Worm (Caenorhabditis elegans): ENCODE results near the gene rps-21.

Gene rps-21

ce11 chrIII:7170090-7170489 lies 19.3 kb downstream of the rps-21 start:
- TF ChIP-seq aly-2 (tag; optimal IDR thresholded peaks at IDR 0.05) (no peak), nhr-28 (tag; optimal IDR thresholded peaks at IDR 0.05) (no peak), unc-30 (tag; optimal IDR thresholded peaks at IDR 0.05) (no peak), unc-86 (tag; optimal IDR thresholded peaks at IDR 0.05) (no peak), fkh-10 (GFP tag; optimal IDR thresholded peaks at IDR 0.05) (no peak), ztf-11 (tag; optimal IDR thresholded peaks at IDR 0.05) (no peak), isw-1 (GFP tag; IDR thresholded peaks at IDR 0.05) (no peak), ets-5 (GFP tag; IDR thresholded peaks at IDR 0.05) (no peak), nhr-71 (tag; optimal IDR thresholded peaks at IDR 0.05) (no peak), ces-1 (GFP tag; optimal IDR thresholded peaks at IDR 0.05) (no peak), lin-35 (GFP tag; optimal IDR thresholded peaks at IDR 0.05) (no peak), ceh-88 (GFP tag; IDR thresholded peaks at IDR 0.05) (no peak), egl-13 (tag; optimal IDR thresholded peaks at IDR 0.05) (no peak), fkh-4 (tag; optimal IDR thresholded peaks at IDR 0.05; ENCODE audit: borderline replicate concordance) (no peak), zag-1 (tag; optimal IDR thresholded peaks at IDR 0.05) (no peak), hlh-17 (GFP tag; optimal IDR thresholded peaks at IDR 0.05; ENCODE audit: borderline replicate concordance) (no peak), elt-3 (tag; optimal IDR thresholded peaks at IDR 0.05) (no peak), fos-1 (tag; optimal IDR thresholded peaks at IDR 0.05) (no peak), sox-4 (tag; optimal IDR thresholded peaks at IDR 0.05) (no peak)

ce11 chrIII:7167568-7167937 lies 21.9 kb downstream of the rps-21 start, which contains the start of gene acs-4:
Gene acs-4 (plus strand): TSS chrIII:7167838.
- TF ChIP-seq pag-3 (tag; optimal IDR thresholded peaks at IDR 0.05; ENCODE audit: borderline replicate concordance, insufficient read depth) (no peak), jun-1 (tag; optimal IDR thresholded peaks at IDR 0.05) (no peak), xbp-1 (tag; optimal IDR thresholded peaks at IDR 0.05) (no peak), ceh-82 (tag; optimal IDR thresholded peaks at IDR 0.05) (no peak), pqm-1 (tag; optimal IDR thresholded peaks at IDR 0.05) (no peak), lin-35 (GFP tag; optimal IDR thresholded peaks at IDR 0.05) (no peak), blmp-1 (tag; optimal IDR thresholded peaks at IDR 0.05) (peak; percentile 12)

- no peak for TF ChIP-seq mab-9 (GFP tag; IDR thresholded peaks at IDR 0.05)
- peak; percentile 45 for TF ChIP-seq nhr-77 (tag; optimal IDR thresholded peaks at IDR 0.05)
- TF ChIP-seq F16B12.6 (tag; optimal IDR thresholded peaks at IDR 0.05), result peak; percentile 23
- TF ChIP-seq pax-3 (tag; optimal IDR thresholded peaks at IDR 0.05), result no peak
- no peak for TF ChIP-seq ceh-63 (GFP tag; optimal IDR thresholded peaks at IDR 0.05)
- no peak for TF ChIP-seq nhr-84 (tag; optimal IDR thresholded peaks at IDR 0.05)
- TF ChIP-seq rnt-1 (tag; optimal IDR thresholded peaks at IDR 0.05), result peak; percentile 30
- peak; percentile 65 for TF ChIP-seq nhr-71 (tag; optimal IDR thresholded peaks at IDR 0.05)
- no peak for TF ChIP-seq sup-37 (GFP tag; optimal IDR thresholded peaks at IDR 0.05)
- TF ChIP-seq lin-35 (GFP tag; optimal IDR thresholded peaks at IDR 0.05), result peak; percentile 10 to 61
- peak; percentile 44 for TF ChIP-seq nhr-47 (tag; optimal IDR thresholded peaks at IDR 0.05)
- peak; percentile 40 to 51 (median 47) for TF ChIP-seq ceh-82 (tag; optimal IDR thresholded peaks at IDR 0.05)
- no peak for TF ChIP-seq unc-30 (tag; optimal IDR thresholded peaks at IDR 0.05)
- no peak for TF ChIP-seq Y116A8C.19 (tag; optimal IDR thresholded peaks at IDR 0.05; ENCODE audit: borderline replicate concordance)
- peak; percentile 80 for TF ChIP-seq fkh-8 (tag; optimal IDR thresholded peaks at IDR 0.05)
- TF ChIP-seq mdl-1 (tag; optimal IDR thresholded peaks at IDR 0.05), result peak in 1 of 2 experiments; percentile 40
- TF ChIP-seq ces-1 (GFP tag; optimal IDR thresholded peaks at IDR 0.05), result no peak
- peak; percentile 14 for TF ChIP-seq unc-86 (tag; optimal IDR thresholded peaks at IDR 0.05)
- TF ChIP-seq lin-14 (GFP tag; optimal IDR thresholded peaks at IDR 0.05), result peak; percentile 95
- peak; percentile 8 for TF ChIP-seq nhr-237 (tag; optimal IDR thresholded peaks at IDR 0.05)
- peak; percentile 30 for TF ChIP-seq nhr-85 (tag)
- no peak for TF ChIP-seq tlp-1 (tag; optimal IDR thresholded peaks at IDR 0.05)
- TF ChIP-seq egl-27 (tag; optimal IDR thresholded peaks at IDR 0.05), result peak in 1 of 2 experiments; percentile 46
- no peak for TF ChIP-seq C16A3.4 (tag; optimal IDR thresholded peaks at IDR 0.05)
- no peak for TF ChIP-seq efl-3 (GFP tag; optimal IDR thresholded peaks at IDR 0.05)
- TF ChIP-seq unc-62 (GFP tag; optimal IDR thresholded peaks at IDR 0.05), result no peak
- TF ChIP-seq sox-4 (tag; optimal IDR thresholded peaks at IDR 0.05), result no peak
- no peak for TF ChIP-seq blmp-1 (tag; optimal IDR thresholded peaks at IDR 0.05)
- no peak for TF ChIP-seq hlh-17 (GFP tag; optimal IDR thresholded peaks at IDR 0.05; ENCODE audit: borderline replicate concordance)
- no peak for TF ChIP-seq unc-98 (GFP tag; IDR thresholded peaks at IDR 0.05)
- no peak for TF ChIP-seq ceh-88 (GFP tag; IDR thresholded peaks at IDR 0.05)
- TF ChIP-seq elt-3 (tag; optimal IDR thresholded peaks at IDR 0.05), result peak in 1 of 6 experiments; percentile 14
These were observed 22.5 kb downstream of the rps-21 start for ce11 chrIII:7166664-7167567.
